Fruit fly (Drosophila melanogaster) whole organism, embryonic: ENCODE results near the gene dmrt11E.

Experiments
- Abd-B ChIP-seq: fragments of 200-800 bp; sonication (Bioruptor generic); optimal IDR thresholded peaks from 2 replicates; lab custom pipeline; 2018; ENCODE audit warnings: missing biosample characterization, mild to moderate bottlenecking, missing genetic modification characterization, moderate library complexity
- B-H1 ChIP-seq: fragments of 200-800 bp; sonication (Bioruptor generic); IDR thresholded peaks from 3 replicates; pipeline ENCODE4 v1.3.6; 2022; ENCODE audit warnings: missing biosample characterization, missing genetic modification characterization
- BEAF-32 ChIP-seq: fragments of 200-800 bp; sonication (Bioruptor generic); optimal IDR thresholded peaks from 3 replicates; lab custom pipeline; 2017; ENCODE audit warnings: missing biosample characterization, missing genetic modification characterization, mild to moderate bottlenecking, moderate library complexity, missing genetic modification reagents
- Bgb ChIP-seq: fragments of 200-800 bp; sonication (Bioruptor generic); IDR thresholded peaks from 2 replicates; pipeline ENCODE4 v1.3.6; 2022; ENCODE audit warnings: missing biosample characterization, missing genetic modification characterization; ENCODE audit not compliant: partially characterized antibody
- CG11723 ChIP-seq: fragments of 200-800 bp; sonication (Bioruptor generic); optimal IDR thresholded peaks from 2 replicates; lab custom pipeline; 2017; ENCODE audit warnings: missing biosample characterization, mild to moderate bottlenecking, missing genetic modification characterization
- CG12219 ChIP-seq: fragments of 200-800 bp; sonication (Bioruptor generic); optimal IDR thresholded peaks from 3 replicates; lab custom pipeline; 2018; ENCODE audit warnings: missing biosample characterization, mild to moderate bottlenecking, missing genetic modification characterization
- CG1233 ChIP-seq: fragments of 200-800 bp; sonication (Bioruptor generic); optimal IDR thresholded peaks from 4 replicates; lab custom pipeline; 2018; ENCODE audit warnings: missing biosample characterization, mild to moderate bottlenecking, missing genetic modification characterization
- CG12659 ChIP-seq: fragments of 200-800 bp; sonication (Bioruptor generic); optimal IDR thresholded peaks from 3 replicates; lab custom pipeline; 2017; ENCODE audit warnings: mild to moderate bottlenecking, missing biosample characterization, missing genetic modification reagents, missing genetic modification characterization
- CG12744 ChIP-seq: fragments of 200-800 bp; sonication (Bioruptor generic); optimal IDR thresholded peaks from 2 replicates; lab custom pipeline; 2016; ENCODE audit warnings: missing biosample characterization, missing genetic modification characterization
- CG12769 ChIP-seq: fragments of 200-800 bp; sonication (Bioruptor generic); optimal IDR thresholded peaks from 2 replicates; lab custom pipeline; 2019; ENCODE audit warnings: missing biosample characterization, mild to moderate bottlenecking, missing genetic modification characterization, moderate library complexity
- CG13287 ChIP-seq: fragments of 200-800 bp; sonication (Bioruptor generic); IDR thresholded peaks from 2 replicates; pipeline ENCODE4 v1.3.6; 2022; ENCODE audit warnings: missing biosample characterization, missing genetic modification characterization; ENCODE audit not compliant: partially characterized antibody
- CG13775 ChIP-seq: fragments of 200-800 bp; sonication (Bioruptor generic); optimal IDR thresholded peaks from 3 replicates; lab custom pipeline; 2017; ENCODE audit warnings: missing biosample characterization, mild to moderate bottlenecking, missing genetic modification characterization
- CG14965 ChIP-seq: fragments of 200-800 bp; sonication (Bioruptor generic); optimal IDR thresholded peaks from 2 replicates; lab custom pipeline; 2016; ENCODE audit warnings: missing biosample characterization, missing genetic modification characterization, borderline replicate concordance
- CG16863 ChIP-seq: fragments of 200-800 bp; sonication (Bioruptor generic); optimal IDR thresholded peaks from 3 replicates; lab custom pipeline; 2016; ENCODE audit warnings: missing biosample characterization, missing genetic modification characterization
- CG17912 ChIP-seq: fragments of 200-800 bp; sonication (Bioruptor generic); optimal IDR thresholded peaks from 2 replicates; lab custom pipeline; 2018; ENCODE audit warnings: missing biosample characterization, mild to moderate bottlenecking, missing genetic modification characterization
- CG18476 ChIP-seq: fragments of 200-800 bp; sonication (Bioruptor generic); optimal IDR thresholded peaks from 2 replicates; lab custom pipeline; 2016; ENCODE audit warnings: missing biosample characterization, mild to moderate bottlenecking, missing genetic modification characterization
- CG2116 ChIP-seq: fragments of 200-800 bp; sonication (Bioruptor generic); optimal IDR thresholded peaks from 3 replicates; lab custom pipeline; 2018; ENCODE audit warnings: missing biosample characterization, mild to moderate bottlenecking, missing genetic modification characterization
- CG32772 ChIP-seq: fragments of 200-800 bp; sonication (Bioruptor generic); IDR thresholded peaks from 2 replicates; pipeline ENCODE4 v1.3.6; 2022; ENCODE audit warnings: missing biosample characterization, missing genetic modification characterization
- CG33557 ChIP-seq: fragments of 200-800 bp; sonication (Bioruptor generic); optimal IDR thresholded peaks from 2 replicates; lab custom pipeline; 2019; ENCODE audit warnings: missing biosample characterization, mild to moderate bottlenecking, missing genetic modification characterization, moderate library complexity
- CG4707 ChIP-seq: fragments of 200-800 bp; sonication (Bioruptor generic); optimal IDR thresholded peaks from 2 replicates; lab custom pipeline; 2018; ENCODE audit warnings: missing biosample characterization, mild to moderate bottlenecking, missing genetic modification characterization, moderate library complexity
- CG8924 ChIP-seq: fragments of 200-800 bp; optimal IDR thresholded peaks from 3 replicates; lab custom pipeline; 2019; ENCODE audit warnings: missing biosample characterization, mild to moderate bottlenecking, missing genetic modification characterization, moderate library complexity
- Dip2 ChIP-seq: fragments of 200-800 bp; sonication (Bioruptor generic); IDR thresholded peaks from 2 replicates; pipeline ENCODE4 v1.3.6; 2022; ENCODE audit warnings: missing biosample characterization, missing genetic modification characterization
- Gsc ChIP-seq: fragments of 200-800 bp; sonication (Bioruptor generic); IDR thresholded peaks from 2 replicates; pipeline ENCODE4 v1.3.6; 2022; ENCODE audit warnings: missing biosample characterization, missing genetic modification characterization
- HLHmδ ChIP-seq: fragments of 200-800 bp; sonication (Bioruptor generic); optimal IDR thresholded peaks from 2 replicates; lab custom pipeline; 2018; ENCODE audit warnings: missing biosample characterization, mild to moderate bottlenecking, missing genetic modification characterization, moderate library complexity
- Hr39 ChIP-seq: fragments of >200 bp; optimal IDR thresholded peaks from 2 replicates; lab custom pipeline; 2017
- MESR4 ChIP-seq: fragments of 200-800 bp; sonication (Bioruptor generic); optimal IDR thresholded peaks from 2 replicates; lab custom pipeline; 2018; ENCODE audit warnings: missing biosample characterization, mild to moderate bottlenecking, missing genetic modification characterization, moderate library complexity
- Med ChIP-seq: fragments of 200-800 bp; sonication (Bioruptor generic); peaks from one replicate; lab custom pipeline; 2016; ENCODE audit warnings: missing biosample characterization, missing genetic modification characterization, mild to moderate bottlenecking, inconsistent platforms, moderate library complexity
- Rx ChIP-seq: fragments of 200-800 bp; sonication (Bioruptor generic); IDR thresholded peaks from 2 replicates; pipeline ENCODE4 v1.3.6; 2022; ENCODE audit warnings: missing biosample characterization, missing genetic modification characterization
- Side ChIP-seq: fragments of 200-800 bp; sonication (Bioruptor generic); optimal IDR thresholded peaks from 2 replicates; lab custom pipeline; 2016; ENCODE audit warnings: missing biosample characterization, missing genetic modification characterization
- Sry-δ ChIP-seq: fragments of 200-800 bp; sonication (Bioruptor generic); optimal IDR thresholded peaks from 2 replicates; lab custom pipeline; 2016; ENCODE audit warnings: missing biosample characterization, missing genetic modification characterization
- Vsx1 ChIP-seq: fragments of 200-800 bp; sonication (Bioruptor generic); optimal IDR thresholded peaks from 2 replicates; lab custom pipeline; 2017; ENCODE audit warnings: missing biosample characterization, mild to moderate bottlenecking, missing genetic modification characterization, missing genetic modification reagents
- ash1 ChIP-seq: fragments of 200-800 bp; sonication (Bioruptor generic); optimal IDR thresholded peaks from 2 replicates; lab custom pipeline; 2018; ENCODE audit warnings: missing biosample characterization, mild to moderate bottlenecking, missing genetic modification characterization
- bowl ChIP-seq: fragments of 200-800 bp; sonication (Bioruptor generic); IDR thresholded peaks from 2 replicates; pipeline ENCODE4 v1.3.6; 2022; ENCODE audit warnings: missing biosample characterization, missing genetic modification characterization
- chm ChIP-seq: fragments of 200-800 bp; sonication (Bioruptor generic); IDR thresholded peaks from 2 replicates; pipeline ENCODE4 v1.3.6; 2022; ENCODE audit warnings: missing biosample characterization, missing genetic modification characterization
- dm ChIP-seq: fragments of 200-800 bp; sonication (Bioruptor generic); optimal IDR thresholded peaks from 3 replicates; lab custom pipeline; 2016; ENCODE audit warnings: missing biosample characterization, missing genetic modification characterization
- dpn ChIP-seq, 2 experiments: fragments of 200-800 bp; sonication (Bioruptor generic); optimal IDR thresholded peaks; 3 replicates each; lab custom pipeline; 2016; ENCODE audit warnings: missing biosample characterization in 2 of 2, missing genetic modification characterization in 2 of 2
- esg ChIP-seq: fragments of 200-800 bp; sonication (Bioruptor generic); conservative IDR thresholded peaks from 2 replicates; pipeline ENCODE4 v1.3.6; 2022; ENCODE audit warnings: missing biosample characterization, missing genetic modification characterization
- fd3F ChIP-seq: fragments of 200-800 bp; sonication (Bioruptor generic); optimal IDR thresholded peaks from 2 replicates; lab custom pipeline; 2018; ENCODE audit warnings: missing biosample characterization, mild to moderate bottlenecking, missing genetic modification characterization, moderate library complexity
- ftz-f1 ChIP-seq: fragments of 200-800 bp; sonication (Bioruptor generic); optimal IDR thresholded peaks from 2 replicates; lab custom pipeline; 2016; ENCODE audit warnings: missing biosample characterization, missing genetic modification characterization
- fu2 ChIP-seq: fragments of 200-800 bp; sonication (Bioruptor generic); optimal IDR thresholded peaks from 2 replicates; lab custom pipeline; 2016; ENCODE audit warnings: missing biosample characterization, missing genetic modification characterization
- gsb ChIP-seq: fragments of 200-800 bp; sonication (Bioruptor generic); IDR thresholded peaks from 2 replicates; pipeline ENCODE4 v1.3.6; 2022; ENCODE audit warnings: missing biosample characterization, missing genetic modification characterization
- gt ChIP-seq: fragments of 200-800 bp; sonication (Bioruptor generic); IDR thresholded peaks from 2 replicates; pipeline ENCODE4 v1.3.6; 2022; ENCODE audit warnings: missing biosample characterization, missing genetic modification characterization
- inv ChIP-seq: fragments of 200-800 bp; sonication (Bioruptor generic); IDR thresholded peaks from 2 replicates; pipeline ENCODE4 v1.3.6; 2022; ENCODE audit warnings: missing biosample characterization, missing genetic modification characterization; ENCODE audit not compliant: partially characterized antibody
- jumu ChIP-seq: fragments of 200-800 bp; sonication (Bioruptor generic); optimal IDR thresholded peaks from 3 replicates; lab custom pipeline; 2016; ENCODE audit warnings: missing biosample characterization, missing genetic modification characterization
- nom ChIP-seq: fragments of 200-800 bp; sonication (Bioruptor generic); optimal IDR thresholded peaks from 2 replicates; lab custom pipeline; 2017; ENCODE audit warnings: missing biosample characterization, missing genetic modification characterization, mild to moderate bottlenecking, moderate library complexity, missing genetic modification reagents
- pita ChIP-seq: fragments of 200-800 bp; sonication (Bioruptor generic); optimal IDR thresholded peaks from 2 replicates; lab custom pipeline; 2017; ENCODE audit warnings: missing biosample characterization, mild to moderate bottlenecking, missing genetic modification characterization
- sd ChIP-seq: fragments of 200-800 bp; sonication (Bioruptor generic); optimal IDR thresholded peaks from 3 replicates; lab custom pipeline; 2018; ENCODE audit warnings: missing biosample characterization, mild to moderate bottlenecking, missing genetic modification characterization, moderate library complexity
- tup ChIP-seq: fragments of 200-800 bp; sonication (Bioruptor generic); optimal IDR thresholded peaks from 2 replicates; lab custom pipeline; 2016; ENCODE audit warnings: missing biosample characterization, mild to moderate bottlenecking, missing genetic modification characterization, moderate library complexity
- tx ChIP-seq: fragments of 200-800 bp; sonication (Bioruptor generic); optimal IDR thresholded peaks from 2 replicates; lab custom pipeline; 2016; ENCODE audit warnings: missing biosample characterization, missing genetic modification characterization
- usp ChIP-seq: fragments of >200 bp; optimal IDR thresholded peaks from 2 replicates; lab custom pipeline; 2017; ENCODE audit warnings: missing biosample characterization, missing genetic modification characterization
- vfl ChIP-seq: fragments of 200-800 bp; sonication (Bioruptor generic); optimal IDR thresholded peaks from 2 replicates; lab custom pipeline; 2016; ENCODE audit warnings: missing biosample characterization, missing genetic modification characterization

dmrt11E gene

DNA sequence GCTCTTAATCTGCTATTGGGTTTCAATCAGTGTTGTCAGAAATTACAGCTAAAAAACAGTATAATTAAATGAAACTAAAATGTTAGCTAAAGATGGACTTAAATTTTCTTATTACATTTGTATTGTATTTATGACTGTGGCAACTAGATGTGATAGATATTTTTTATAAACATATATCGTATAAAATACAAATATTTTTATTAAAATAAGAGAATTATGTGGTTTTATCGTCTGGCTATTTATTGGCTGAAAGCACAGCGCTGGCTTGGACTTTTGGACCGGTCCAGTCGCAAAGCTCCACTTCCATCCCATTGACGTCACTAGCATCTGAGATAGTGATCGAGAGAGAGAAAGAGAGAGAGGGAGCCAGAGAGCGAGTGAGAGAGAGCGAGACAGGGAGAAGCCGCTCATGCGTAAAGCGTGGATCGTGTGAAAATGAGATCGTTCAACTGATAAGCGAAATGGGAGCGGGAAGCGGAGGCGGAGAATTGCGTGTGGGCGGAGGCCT is 48.6 kb upstream of the dmrt11E start (continued):
- TF ChIP-seq gsb, result no peak
- TF ChIP-seq CG1233, result peak; percentile 36
- no peak for TF ChIP-seq CG17912 (GFP tag; lab: Kevin White, UChicago)
- peak; percentile 93 for TF ChIP-seq CG12769
- peak; percentile 0 for TF ChIP-seq sd (tag; lab: Kevin White, UChicago)
- TF ChIP-seq tup (GFP tag; lab: Kevin White, UChicago), result no peak
- no peak for TF ChIP-seq Bgb (GFP tag; lab: Robert Waterston, UW)
- TF ChIP-seq Side, result no peak
- no peak for TF ChIP-seq Gsc (GFP tag; lab: Robert Waterston, UW)
- TF ChIP-seq ftz-f1 (GFP tag; lab: Kevin White, UChicago), result peak; percentile 62
- TF ChIP-seq tx (GFP tag; lab: Kevin White, UChicago), result no peak
- peak; percentile 70 for TF ChIP-seq Med (GFP tag; lab: Kevin White, UChicago)
- TF ChIP-seq CG8924, result peak; percentile 29
- TF ChIP-seq jumu (GFP tag; lab: Kevin White, UChicago), result no peak
- TF ChIP-seq Sry-δ (GFP tag; lab: Kevin White, UChicago), result no peak
- TF ChIP-seq CG12659 (GFP tag; lab: Kevin White, UChicago), result peak; percentile 38
- no peak for TF ChIP-seq dm (GFP tag; lab: Kevin White, UChicago)
- TF ChIP-seq nom, result peak; percentile 99
- TF ChIP-seq CG12219, result no peak
- TF ChIP-seq CG13287, result no peak
- TF ChIP-seq MESR4, result no peak
- no peak for TF ChIP-seq esg (GFP tag; lab: Robert Waterston, UW)
- TF ChIP-seq CG33557 (GFP tag; lab: Kevin White, UChicago), result no peak
- TF ChIP-seq chm, result no peak
- TF ChIP-seq gt (GFP tag; lab: Robert Waterston, UW), result no peak
- TF ChIP-seq CG16863, result no peak
- no peak for TF ChIP-seq vfl
- no peak for TF ChIP-seq Dip2 (GFP tag; lab: Robert Waterston, UW)
- no peak for TF ChIP-seq fu2 (GFP tag; lab: Kevin White, UChicago)
- TF ChIP-seq CG14965 (GFP tag; lab: Kevin White, UChicago), result no peak
- no peak for TF ChIP-seq Vsx1 (GFP tag; lab: Kevin White, UChicago)
- TF ChIP-seq bowl (GFP tag; lab: Robert Waterston, UW), result no peak
- no peak for TF ChIP-seq HLHmδ (GFP tag; lab: Kevin White, UChicago)
- no peak for TF ChIP-seq ash1 (GFP tag; lab: Kevin White, UChicago)
- TF ChIP-seq BEAF-32 (GFP tag; lab: Kevin White, UChicago), result no peak
- peak; percentile 39 for TF ChIP-seq fd3F (GFP tag; lab: Kevin White, UChicago)
- TF ChIP-seq dpn (GFP tag; optimal IDR thresholded peaks at IDR 0.05; lab: Kevin White, UChicago), result peak in 1 of 2 experiments; percentile 11
- no peak for TF ChIP-seq CG32772 (GFP tag; lab: Robert Waterston, UW)
- no peak for TF ChIP-seq CG18476 (GFP tag; lab: Kevin White, UChicago)
- TF ChIP-seq pita (GFP tag; lab: Kevin White, UChicago), result no peak
- TF ChIP-seq Rx, result no peak
- TF ChIP-seq CG2116, result no peak
- no peak for TF ChIP-seq CG12744 (GFP tag; lab: Kevin White, UChicago)
- TF ChIP-seq CG11723 (GFP tag; lab: Kevin White, UChicago), result peak; percentile 13
- TF ChIP-seq CG13775, result peak; percentile 14
- TF ChIP-seq Abd-B (GFP tag; lab: Kevin White, UChicago), result peak; percentile 6
- TF ChIP-seq B-H1, result no peak
- TF ChIP-seq usp, result no peak
- no peak for TF ChIP-seq Hr39 (lab: Kevin White, UChicago)
- TF ChIP-seq CG4707, result no peak
- TF ChIP-seq inv (GFP tag; lab: Robert Waterston, UW), result no peak
